Fruit fly (Drosophila melanogaster) whole organism, wandering third instar larva: Measurements from ENCODE around the gene CG31388.

Experiments
- Dfd ChIP-seq: fragments of >200 bp; optimal IDR thresholded peaks from 2 replicates; lab custom pipeline; 2017; ENCODE audit warnings: missing biosample characterization, missing genetic modification characterization
- Myc ChIP-seq: fragments of >200 bp; optimal IDR thresholded peaks from 2 replicates; lab custom pipeline; 2017
- dmrt93B ChIP-seq: fragments of 200-800 bp; sonication (Bioruptor generic); optimal IDR thresholded peaks from 2 replicates; lab custom pipeline; 2018; ENCODE audit warnings: missing biosample characterization, mild to moderate bottlenecking, missing genetic modification characterization

- no peak for TF ChIP-seq Dfd (GFP tag; lab: Kevin White, UChicago)
- no peak for TF ChIP-seq Myc (lab: Kevin White, UChicago)
- TF ChIP-seq dmrt93B (GFP tag; lab: Kevin White, UChicago) = no peak
These were observed 19.9 kb downstream of the CG31388 start for dm6 chr3R:11257537-11257936.
